Fruit fly (Drosophila melanogaster) whole organism, wandering third instar larva: ENCODE results near the gene CG34266.

Experiments
- CG32264 ChIP-seq: fragments of 200-800 bp; sonication (Bioruptor generic); optimal IDR thresholded peaks from 2 replicates; lab custom pipeline; 2016; ENCODE audit warnings: missing biosample characterization, missing genetic modification characterization
- HLH106 ChIP-seq: fragments of 200-800 bp; optimal IDR thresholded peaks from 3 replicates; lab custom pipeline; 2019; ENCODE audit warnings: missing biosample characterization, mild to moderate bottlenecking, missing genetic modification characterization, moderate library complexity
- Hr78 ChIP-seq: fragments of >200 bp; optimal IDR thresholded peaks from 2 replicates; lab custom pipeline; 2017; ENCODE audit warnings: missing biosample characterization, missing genetic modification characterization
- Sp1 ChIP-seq: fragments of 200-800 bp; sonication (Bioruptor generic); optimal IDR thresholded peaks from 3 replicates; lab custom pipeline; 2019; ENCODE audit warnings: missing biosample characterization, mild to moderate bottlenecking, missing genetic modification characterization, moderate library complexity
- ey ChIP-seq: fragments of 200-800 bp; sonication (Bioruptor generic); optimal IDR thresholded peaks from 2 replicates; lab custom pipeline; 2016; ENCODE audit warnings: missing biosample characterization, missing genetic modification characterization
- h ChIP-seq: fragments of 200-800 bp; sonication (Bioruptor generic); optimal IDR thresholded peaks from 3 replicates; lab custom pipeline; 2016; ENCODE audit warnings: missing biosample characterization, mild to moderate bottlenecking, missing genetic modification characterization
- psq ChIP-seq: fragments of 200-800 bp; sonication (Bioruptor generic); optimal IDR thresholded peaks from 3 replicates; lab custom pipeline; 2017; ENCODE audit warnings: missing biosample characterization, mild to moderate bottlenecking, missing genetic modification characterization, moderate library complexity
- sv ChIP-seq: fragments of 200-800 bp; sonication (Bioruptor generic); optimal IDR thresholded peaks from 3 replicates; lab custom pipeline; 2016; ENCODE audit warnings: missing biosample characterization, missing genetic modification characterization

DNA sequence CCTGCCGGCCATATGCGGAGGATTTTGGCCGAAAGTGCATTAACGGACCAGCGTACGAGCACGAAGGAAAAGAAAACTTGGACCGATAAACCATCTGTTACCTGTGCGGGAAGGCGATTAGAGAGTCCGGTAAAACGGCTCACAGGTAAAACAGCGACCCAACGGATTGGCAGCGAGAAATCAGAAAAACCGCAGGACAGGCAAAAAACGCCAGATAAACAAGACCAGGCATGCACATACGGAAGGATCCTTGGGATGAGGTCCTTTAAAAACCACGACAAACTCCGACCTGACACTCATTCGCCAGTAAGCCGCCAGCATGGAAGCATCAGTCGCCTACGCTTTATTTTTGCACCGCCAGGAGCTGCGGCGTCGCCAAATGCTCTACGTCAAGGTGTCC, at the start of gene CG34266:
- no peak for TF ChIP-seq HLH106 (tag; lab: Kevin White, UChicago)
- no peak for TF ChIP-seq CG32264 (GFP tag; lab: Kevin White, UChicago)
- TF ChIP-seq h (GFP tag; lab: Kevin White, UChicago) = no peak
- TF ChIP-seq ey = no peak
- no peak for TF ChIP-seq psq (GFP tag; lab: Kevin White, UChicago)
- TF ChIP-seq Hr78 (GFP tag; lab: Kevin White, UChicago) = no peak
- TF ChIP-seq sv = no peak
- no peak for TF ChIP-seq Sp1 (GFP tag; lab: Kevin White, UChicago)
